Worm (Caenorhabditis elegans) whole organism, midembryonic: Measurements from ENCODE around the gene F08F3.8.

Source experiments
- T22C8.4 ChIP-seq: fragments of 200-800 bp; sonication (Bioruptor generic); IDR thresholded peaks from 2 replicates; pipeline ENCODE4 v1.3.6; 2022; ENCODE audit warnings: missing genetic modification characterization, missing compliant biosample characterization
- flt-1 ChIP-seq: fragments of 200-800 bp; sonication (Bioruptor generic); IDR thresholded peaks from 2 replicates; pipeline ENCODE4 v1.3.6; 2022; ENCODE audit warnings: missing genetic modification characterization, missing compliant biosample characterization
- tab-1 ChIP-seq: fragments of 200-800 bp; sonication (Bioruptor generic); IDR thresholded peaks from 2 replicates; pipeline ENCODE4 v1.3.6; 2022; ENCODE audit warnings: missing genetic modification characterization, missing compliant biosample characterization

ce11 chrV:5432499-5432898 is at the start of gene F08F3.8:
- TF ChIP-seq tab-1 (GFP tag; lab: Robert Waterston, UW) (no peak), T22C8.4 (GFP tag; lab: Robert Waterston, UW) (no peak), flt-1 (GFP tag; lab: Robert Waterston, UW) (no peak)
